Worm (Caenorhabditis elegans) whole organism, L2 larva: ENCODE measurements around the gene srz-71.

Experiments used
- R02D3.7 ChIP-seq: fragments of 150-350 bp; optimal IDR thresholded peaks from 2 replicates; lab custom pipeline; 2014; ENCODE audit warnings: missing biosample characterization, missing genetic modification characterization
- alr-1 ChIP-seq: fragments of 150-350 bp; optimal IDR thresholded peaks from 2 replicates; lab custom pipeline; 2014; ENCODE audit warnings: missing biosample characterization, missing genetic modification characterization
- ama-1 ChIP-seq: fragments of 150-350 bp; optimal IDR thresholded peaks from 2 replicates; lab custom pipeline; 2018; ENCODE audit warnings: inconsistent platforms
- ceh-82 ChIP-seq: fragments of 150-350 bp; optimal IDR thresholded peaks from 2 replicates; lab custom pipeline; 2014; ENCODE audit warnings: missing biosample characterization, missing genetic modification characterization
- egl-27 ChIP-seq: sonication (generic microtip); optimal IDR thresholded peaks from 3 replicates; lab custom pipeline; 2017; ENCODE audit warnings: missing biosample characterization, missing genetic modification reagents, missing genetic modification characterization
- nhr-11 ChIP-seq: fragments of 150-350 bp; optimal IDR thresholded peaks from 2 replicates; lab custom pipeline; 2014; ENCODE audit warnings: missing biosample characterization, missing genetic modification characterization
- nhr-129 ChIP-seq: fragments of 150-350 bp; optimal IDR thresholded peaks from 2 replicates; lab custom pipeline; 2014; ENCODE audit warnings: missing biosample characterization, missing genetic modification characterization
- nhr-237 ChIP-seq: fragments of 150-350 bp; optimal IDR thresholded peaks from 2 replicates; lab custom pipeline; 2014; ENCODE audit warnings: missing biosample characterization, missing genetic modification characterization
- nhr-77 ChIP-seq: fragments of 150-350 bp; optimal IDR thresholded peaks from 2 replicates; lab custom pipeline; 2014; ENCODE audit warnings: missing biosample characterization, missing genetic modification characterization
- skn-1 ChIP-seq: sonication (generic microtip); optimal IDR thresholded peaks from 2 replicates; lab custom pipeline; 2017; ENCODE audit warnings: missing biosample characterization, missing genetic modification characterization
- snpc-4 ChIP-seq: fragments of 150-350 bp; optimal IDR thresholded peaks from 2 replicates; lab custom pipeline; 2014; ENCODE audit warnings: missing biosample characterization, missing genetic modification characterization
- zag-1 ChIP-seq: fragments of 150-350 bp; optimal IDR thresholded peaks from 2 replicates; lab custom pipeline; 2014; ENCODE audit warnings: missing biosample characterization, missing genetic modification characterization
- ztf-4 ChIP-seq: fragments of 150-350 bp; optimal IDR thresholded peaks from 2 replicates; lab custom pipeline; 2014; ENCODE audit warnings: missing biosample characterization, missing genetic modification characterization

DNA sequence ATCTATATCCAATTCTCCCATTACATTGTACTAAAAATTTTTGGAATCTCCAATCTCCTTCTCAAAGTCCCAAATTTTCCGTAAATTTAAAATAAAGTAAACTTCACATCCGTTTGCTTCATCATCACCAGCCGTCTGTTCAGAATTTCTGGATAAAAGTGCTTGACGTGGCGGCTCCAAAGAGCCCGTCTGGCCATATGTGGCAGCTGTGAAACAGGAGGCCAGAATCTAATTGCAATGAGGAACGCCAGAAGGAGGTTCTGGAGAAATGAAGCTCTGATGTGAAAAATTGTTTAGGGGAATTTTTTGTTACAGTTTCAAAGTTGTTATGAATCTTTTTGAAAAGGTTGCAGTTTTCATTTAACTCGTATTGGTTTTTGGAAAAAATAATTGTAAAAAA, 47.6 kb downstream of the srz-71 start:
- TF ChIP-seq zag-1 (no peak), nhr-11 (no peak), R02D3.7 (tag; lab: Kevin White, UChicago) (no peak), ceh-82 (tag; lab: Kevin White, UChicago) (no peak), nhr-237 (tag; lab: Kevin White, UChicago) (no peak), ztf-4 (tag; lab: Kevin White, UChicago) (no peak), alr-1 (tag; lab: Kevin White, UChicago) (no peak), ama-1 (lab: Kevin White, UChicago) (no peak), snpc-4 (tag; lab: Kevin White, UChicago) (no peak), nhr-77 (no peak), nhr-129 (no peak), skn-1 (tag; lab: Kevin White, UChicago) (no peak), egl-27 (no peak)
